Worm (Caenorhabditis elegans): ENCODE data around the gene F20G2.5.
A peak's percentile ranks its signal among the peaks of the same experiment; 100 is the strongest.

ce11 chrV:13757349-13757748 is 14.0 kb upstream of the F20G2.5 start:
- no peak for TF ChIP-seq fos-1 (tag; optimal IDR thresholded peaks at IDR 0.05)
- TF ChIP-seq lin-39 (tag; optimal IDR thresholded peaks at IDR 0.05), result peak; percentile 34
- no peak for TF ChIP-seq ceh-28 (tag; optimal IDR thresholded peaks at IDR 0.05)
- no peak for TF ChIP-seq mdl-1 (tag; optimal IDR thresholded peaks at IDR 0.05)
- TF ChIP-seq eor-1 (tag; optimal IDR thresholded peaks at IDR 0.05), result no peak
- TF ChIP-seq aly-2 (tag; optimal IDR thresholded peaks at IDR 0.05), result no peak

Data from whole organism, L3 larva.